Worm (Caenorhabditis elegans) whole organism, early embryonic: ENCODE results near the gene ZK896.5.

ENCODE experiments used
- B0310.2 ChIP-seq: sonication (generic microtip); optimal IDR thresholded peaks from 2 replicates; lab custom pipeline; 2016; ENCODE audit warnings: mild to moderate bottlenecking, missing genetic modification characterization, missing compliant biosample characterization
- F13C5.2 ChIP-seq: sonication (generic microtip); optimal IDR thresholded peaks from 2 replicates; lab custom pipeline; 2017; ENCODE audit warnings: mild to moderate bottlenecking, missing genetic modification characterization, inconsistent platforms, missing compliant biosample characterization
- aly-1 ChIP-seq: sonication (generic microtip); optimal IDR thresholded peaks from 2 replicates; lab custom pipeline; 2016; ENCODE audit warnings: missing genetic modification characterization, missing compliant biosample characterization
- ama-1 ChIP-seq: fragments of 150-350 bp; optimal IDR thresholded peaks from 2 replicates; lab custom pipeline; 2014
- ceh-13 ChIP-seq: fragments of 200-800 bp; sonication (Bioruptor generic); optimal IDR thresholded peaks from 2 replicates; lab custom pipeline; 2018; ENCODE audit warnings: mild to moderate bottlenecking, missing genetic modification characterization, missing compliant biosample characterization
- ceh-36 ChIP-seq: sonication (generic microtip); optimal IDR thresholded peaks from 2 replicates; lab custom pipeline; 2016; ENCODE audit warnings: missing genetic modification characterization, inconsistent platforms, missing compliant biosample characterization
- ets-7 ChIP-seq: sonication (generic microtip); optimal IDR thresholded peaks from 2 replicates; lab custom pipeline; 2016; ENCODE audit warnings: missing genotype, missing genetic modification characterization, missing compliant biosample characterization
- flt-1 ChIP-seq: fragments of 200-800 bp; sonication (Bioruptor generic); IDR thresholded peaks from 2 replicates; pipeline ENCODE4 v1.3.6; 2022; ENCODE audit warnings: missing genetic modification characterization, missing compliant biosample characterization
- hmbx-1 ChIP-seq: sonication (generic microtip); optimal IDR thresholded peaks from 2 replicates; lab custom pipeline; 2016; ENCODE audit warnings: mild to moderate bottlenecking, missing genetic modification characterization, missing compliant biosample characterization
- hmg-4 ChIP-seq: fragments of 200-800 bp; sonication (Bioruptor generic); optimal IDR thresholded peaks from 2 replicates; lab custom pipeline; 2018; ENCODE audit warnings: mild to moderate bottlenecking, missing genetic modification characterization, missing compliant biosample characterization
- hnd-1 ChIP-seq: sonication (generic microtip); optimal IDR thresholded peaks from 2 replicates; lab custom pipeline; 2016; ENCODE audit warnings: missing genetic modification characterization, missing compliant biosample characterization
- pes-1 ChIP-seq: fragments of 200-800 bp; sonication (Bioruptor generic); IDR thresholded peaks from 2 replicates; pipeline ENCODE4 v1.3.6; 2022; ENCODE audit warnings: missing genetic modification reagents, missing genetic modification characterization, missing compliant biosample characterization
- scrt-1 ChIP-seq: fragments of 200-800 bp; sonication (Bioruptor generic); IDR thresholded peaks from 2 replicates; pipeline ENCODE4 v1.3.6; 2022; ENCODE audit warnings: missing genetic modification characterization, missing compliant biosample characterization
- sea-1 ChIP-seq: fragments of 200-800 bp; sonication (Bioruptor generic); conservative IDR thresholded peaks from 2 replicates; pipeline ENCODE4 v1.3.6; 2022; ENCODE audit warnings: missing genetic modification characterization, missing compliant biosample characterization
- tbx-11 ChIP-seq: fragments of 200-800 bp; sonication (Bioruptor generic); IDR thresholded peaks from 2 replicates; pipeline ENCODE4 v1.3.6; 2022; ENCODE audit warnings: missing genetic modification characterization, missing compliant biosample characterization
- tbx-37 ChIP-seq: fragments of 200-800 bp; sonication (Bioruptor generic); conservative IDR thresholded peaks from 2 replicates; pipeline ENCODE4 v1.3.6; 2022; ENCODE audit warnings: missing genetic modification reagents, missing genetic modification characterization, missing compliant biosample characterization
- tra-4 ChIP-seq: sonication (generic microtip); optimal IDR thresholded peaks from 2 replicates; lab custom pipeline; 2017; ENCODE audit warnings: missing genetic modification characterization, missing compliant biosample characterization

ZK896.5 gene

ce11 chrIV:12879557-12879956 is at the start of gene ZK896.5:
ZK896.5 (minus strand) TSS chrIV:12879645.
- TF ChIP-seq pes-1 (GFP tag; lab: Robert Waterston, UW) (no peak), flt-1 (GFP tag; lab: Robert Waterston, UW) (no peak), hmg-4 (GFP tag; lab: Kevin White, UChicago) (no peak), sea-1 (no peak), ets-7 (tag; lab: Kevin White, UChicago) (no peak), aly-1 (tag; lab: Kevin White, UChicago) (no peak), tbx-11 (GFP tag; lab: Robert Waterston, UW) (no peak), hnd-1 (tag; lab: Kevin White, UChicago) (no peak), F13C5.2 (tag; lab: Kevin White, UChicago) (no peak), tbx-37 (GFP tag; lab: Robert Waterston, UW) (no peak), tra-4 (tag; lab: Kevin White, UChicago) (no peak), ceh-13 (GFP tag; lab: Kevin White, UChicago) (no peak), scrt-1 (GFP tag; lab: Robert Waterston, UW) (no peak), ama-1 (lab: Kevin White, UChicago) (no peak), B0310.2 (tag; lab: Kevin White, UChicago) (no peak), ceh-36 (no peak), hmbx-1 (tag; lab: Kevin White, UChicago) (no peak)

ce11 chrIV:12926639-12927038 is 47.2 kb upstream of the ZK896.5 start, which contains the start of gene srlf-5:
srlf-5 (minus strand) TSS chrIV:12926739.
- TF ChIP-seq ceh-36: no peak

ce11 chrIV:12924332-12924731 is 44.9 kb upstream of the ZK896.5 start, which contains the start of gene srlf-4:
srlf-4 (minus strand) TSS chrIV:12924432.
- TF ChIP-seq pes-1 (GFP tag; lab: Robert Waterston, UW) (no peak), B0310.2 (tag; lab: Kevin White, UChicago) (no peak), hmg-4 (GFP tag; lab: Kevin White, UChicago) (no peak), tra-4 (tag; lab: Kevin White, UChicago) (no peak), hmbx-1 (tag; lab: Kevin White, UChicago) (no peak), ets-7 (tag; lab: Kevin White, UChicago) (no peak), aly-1 (tag; lab: Kevin White, UChicago) (no peak), scrt-1 (GFP tag; lab: Robert Waterston, UW) (no peak), tbx-11 (GFP tag; lab: Robert Waterston, UW) (no peak), flt-1 (GFP tag; lab: Robert Waterston, UW) (no peak), ama-1 (lab: Kevin White, UChicago) (no peak), sea-1 (no peak), F13C5.2 (tag; lab: Kevin White, UChicago) (no peak), ceh-13 (GFP tag; lab: Kevin White, UChicago) (no peak), hnd-1 (tag; lab: Kevin White, UChicago) (no peak), ceh-36 (no peak), tbx-37 (GFP tag; lab: Robert Waterston, UW) (no peak)

ce11 chrIV:12921027-12921426 is 41.6 kb upstream of the ZK896.5 start, which contains the start of gene C32H11.4:
C32H11.4 (plus strand) TSS chrIV:12921264.
- TF ChIP-seq hnd-1 (tag; lab: Kevin White, UChicago) (no peak), flt-1 (GFP tag; lab: Robert Waterston, UW) (no peak), ceh-36 (no peak), aly-1 (tag; lab: Kevin White, UChicago) (no peak), tra-4 (tag; lab: Kevin White, UChicago) (no peak), tbx-11 (GFP tag; lab: Robert Waterston, UW) (no peak), scrt-1 (GFP tag; lab: Robert Waterston, UW) (no peak), hmbx-1 (tag; lab: Kevin White, UChicago) (no peak)

- TF ChIP-seq ceh-36: no peak
Measured at ce11 chrIV:12920553-12920952, 41.1 kb upstream of the ZK896.5 start.

ce11 chrIV:12918256-12918655 is 38.8 kb upstream of the ZK896.5 start, which contains the start of gene C32H11.3:
C32H11.3 (plus strand) TSS chrIV:12918556.
- no peak for TF ChIP-seq tbx-11 (GFP tag; lab: Robert Waterston, UW)
- TF ChIP-seq hnd-1 (tag; lab: Kevin White, UChicago): no peak
- TF ChIP-seq ama-1 (lab: Kevin White, UChicago): no peak
- no peak for TF ChIP-seq ceh-13 (GFP tag; lab: Kevin White, UChicago)
- no peak for TF ChIP-seq pes-1 (GFP tag; lab: Robert Waterston, UW)
- no peak for TF ChIP-seq hmbx-1 (tag; lab: Kevin White, UChicago)
- TF ChIP-seq ets-7 (tag; lab: Kevin White, UChicago): no peak
- TF ChIP-seq scrt-1 (GFP tag; lab: Robert Waterston, UW): no peak
- TF ChIP-seq aly-1 (tag; lab: Kevin White, UChicago): no peak
- TF ChIP-seq tbx-37 (GFP tag; lab: Robert Waterston, UW): no peak
- no peak for TF ChIP-seq F13C5.2 (tag; lab: Kevin White, UChicago)
- no peak for TF ChIP-seq B0310.2 (tag; lab: Kevin White, UChicago)
- no peak for TF ChIP-seq flt-1 (GFP tag; lab: Robert Waterston, UW)
- TF ChIP-seq tra-4 (tag; lab: Kevin White, UChicago): no peak
- TF ChIP-seq sea-1: no peak
- TF ChIP-seq hmg-4 (GFP tag; lab: Kevin White, UChicago): no peak
- no peak for TF ChIP-seq ceh-36

- TF ChIP-seq scrt-1 (GFP tag; lab: Robert Waterston, UW) (no peak), hnd-1 (tag; lab: Kevin White, UChicago) (no peak), hmbx-1 (tag; lab: Kevin White, UChicago) (no peak), hmg-4 (GFP tag; lab: Kevin White, UChicago) (no peak), F13C5.2 (tag; lab: Kevin White, UChicago) (no peak), tbx-11 (GFP tag; lab: Robert Waterston, UW) (no peak), ceh-13 (GFP tag; lab: Kevin White, UChicago) (no peak), flt-1 (GFP tag; lab: Robert Waterston, UW) (no peak), tra-4 (tag; lab: Kevin White, UChicago) (no peak)
Measured at ce11 chrIV:12915479-12915878, 36.0 kb upstream of the ZK896.5 start, which contains the start of gene srz-15. srz-15 (plus strand) TSS chrIV:12915779.
